Fruit fly (Drosophila melanogaster) whole organism, wandering third instar larva: ENCODE results near the gene alphaCOP.

Experiments used
- GATAd ChIP-seq: sonication (Bioruptor generic); optimal IDR thresholded peaks from 2 replicates; lab custom pipeline; 2016; ENCODE audit warnings: missing biosample characterization, missing genetic modification characterization
- HLH106 ChIP-seq: fragments of 200-800 bp; optimal IDR thresholded peaks from 3 replicates; lab custom pipeline; 2019; ENCODE audit warnings: missing biosample characterization, mild to moderate bottlenecking, missing genetic modification characterization, moderate library complexity
- Hnf4 ChIP-seq: fragments of 200-800 bp; sonication (Bioruptor generic); optimal IDR thresholded peaks from 2 replicates; lab custom pipeline; 2016; ENCODE audit warnings: missing biosample characterization, mild to moderate bottlenecking, missing genetic modification characterization
- Jra ChIP-seq: sonication (Bioruptor generic); optimal IDR thresholded peaks from 2 replicates; lab custom pipeline; 2016; ENCODE audit warnings: missing biosample characterization, missing genetic modification characterization
- Mio ChIP-seq: sonication (Bioruptor generic); optimal IDR thresholded peaks from 2 replicates; lab custom pipeline; 2016; ENCODE audit warnings: missing biosample characterization, missing genetic modification characterization
- brk ChIP-seq: fragments of 200-800 bp; sonication (Bioruptor generic); optimal IDR thresholded peaks from 2 replicates; lab custom pipeline; 2016; ENCODE audit warnings: missing biosample characterization, mild to moderate bottlenecking, missing genetic modification characterization
- fru ChIP-seq: fragments of 200-800 bp; sonication (Bioruptor generic); optimal IDR thresholded peaks from 3 replicates; lab custom pipeline; 2016; ENCODE audit warnings: missing biosample characterization, mild to moderate bottlenecking, missing genetic modification characterization
- h ChIP-seq: fragments of 200-800 bp; sonication (Bioruptor generic); optimal IDR thresholded peaks from 3 replicates; lab custom pipeline; 2016; ENCODE audit warnings: missing biosample characterization, mild to moderate bottlenecking, missing genetic modification characterization
- usp ChIP-seq: fragments of >200 bp; optimal IDR thresholded peaks from 2 replicates; lab custom pipeline; 2017; ENCODE audit warnings: missing biosample characterization, missing genetic modification characterization

- TF ChIP-seq GATAd (GFP tag; lab: Kevin White, UChicago): no peak
- no peak for TF ChIP-seq Mio (GFP tag; lab: Kevin White, UChicago)
- TF ChIP-seq Hnf4 (GFP tag; lab: Kevin White, UChicago): no peak
- TF ChIP-seq h (GFP tag; lab: Kevin White, UChicago): no peak
- no peak for TF ChIP-seq usp (GFP tag; lab: Kevin White, UChicago)
- no peak for TF ChIP-seq brk (GFP tag; lab: Kevin White, UChicago)
- TF ChIP-seq fru (GFP tag; lab: Kevin White, UChicago): no peak
- no peak for TF ChIP-seq Jra (GFP tag; lab: Kevin White, UChicago)
- TF ChIP-seq HLH106 (tag; lab: Kevin White, UChicago): no peak
Observed at dm6 chr3L:1672627-1673026, 27.6 kb upstream of the alphaCOP start, which contains the start of gene CG13930.
